Fruit fly (Drosophila melanogaster) whole organism, wandering third instar larva: Measurements from ENCODE around the gene CG13926.

Experiments used
- psq ChIP-seq: fragments of 200-800 bp; sonication (Bioruptor generic); optimal IDR thresholded peaks from 3 replicates; lab custom pipeline; 2017; ENCODE audit warnings: missing biosample characterization, mild to moderate bottlenecking, missing genetic modification characterization, moderate library complexity
- usp ChIP-seq: fragments of >200 bp; optimal IDR thresholded peaks from 2 replicates; lab custom pipeline; 2017; ENCODE audit warnings: missing biosample characterization, missing genetic modification characterization

DNA sequence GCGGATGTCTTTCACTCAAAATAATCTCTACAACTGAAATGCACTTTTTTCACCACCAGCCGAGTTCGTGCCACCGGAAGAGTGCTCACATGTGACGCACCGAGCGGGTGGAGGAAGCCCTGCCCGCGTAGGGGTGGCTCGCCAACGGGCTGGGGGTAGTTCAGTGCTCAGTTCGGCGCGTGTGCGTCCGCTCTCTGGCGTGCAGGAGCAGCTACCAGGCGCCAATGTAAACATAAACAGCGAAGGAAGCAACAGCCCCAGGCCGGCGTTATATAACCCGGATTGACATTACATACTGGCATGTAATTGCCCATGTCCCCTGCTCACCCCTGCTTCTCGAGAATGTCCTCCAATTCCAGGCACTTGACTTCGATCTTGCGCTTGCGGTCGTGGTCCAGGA lies 46.2 kb upstream of the CG13926 start:
- TF ChIP-seq psq (GFP tag; lab: Kevin White, UChicago) (no peak), usp (no peak)
